Fruit fly (Drosophila melanogaster) whole organism, embryonic: ENCODE measurements around the gene eEF1alpha2.

Experiments
- Atf6 ChIP-seq: fragments of 200-800 bp; sonication (Bioruptor generic); IDR thresholded peaks from 2 replicates; pipeline ENCODE4 v1.3.6; 2022; ENCODE audit warnings: missing biosample characterization, missing genetic modification characterization
- Bdp1 ChIP-seq: fragments of 200-800 bp; sonication (Bioruptor generic); optimal IDR thresholded peaks from 3 replicates; lab custom pipeline; 2016; ENCODE audit warnings: missing biosample characterization, missing genetic modification characterization
- CG14710 ChIP-seq: fragments of 200-800 bp; sonication (Bioruptor generic); optimal IDR thresholded peaks from 3 replicates; lab custom pipeline; 2019; ENCODE audit warnings: missing biosample characterization, mild to moderate bottlenecking, missing genetic modification characterization, moderate library complexity
- CG15514 ChIP-seq: fragments of 200-800 bp; sonication (Bioruptor generic); optimal IDR thresholded peaks from 3 replicates; lab custom pipeline; 2017; ENCODE audit warnings: missing biosample characterization, missing genetic modification characterization, mild to moderate bottlenecking, moderate library complexity, missing genetic modification reagents
- CG1603 ChIP-seq: fragments of 200-800 bp; sonication (Bioruptor generic); optimal IDR thresholded peaks from 2 replicates; lab custom pipeline; 2019; ENCODE audit warnings: missing biosample characterization, mild to moderate bottlenecking, missing genetic modification characterization, moderate library complexity
- CG2116 ChIP-seq: fragments of 200-800 bp; sonication (Bioruptor generic); optimal IDR thresholded peaks from 3 replicates; lab custom pipeline; 2018; ENCODE audit warnings: missing biosample characterization, mild to moderate bottlenecking, missing genetic modification characterization
- CG2712 ChIP-seq: fragments of 200-800 bp; optimal IDR thresholded peaks from 3 replicates; lab custom pipeline; 2019; ENCODE audit warnings: missing biosample characterization, mild to moderate bottlenecking, missing genetic modification characterization, moderate library complexity
- CG3163 ChIP-seq: fragments of 200-800 bp; sonication (Bioruptor generic); optimal IDR thresholded peaks from 3 replicates; lab custom pipeline; 2016; ENCODE audit warnings: missing biosample characterization, missing genetic modification characterization
- CG34422 ChIP-seq: fragments of 200-800 bp; sonication (Bioruptor generic); IDR thresholded peaks from 3 replicates; pipeline ENCODE4 v1.3.6; 2022; ENCODE audit warnings: missing biosample characterization, missing genetic modification characterization
- CG9797 ChIP-seq: fragments of 200-800 bp; sonication (Bioruptor generic); optimal IDR thresholded peaks from 3 replicates; lab custom pipeline; 2018; ENCODE audit warnings: missing biosample characterization, mild to moderate bottlenecking, missing genetic modification characterization
- CG9876 ChIP-seq: fragments of 200-800 bp; sonication (Bioruptor generic); optimal IDR thresholded peaks from 2 replicates; lab custom pipeline; 2016; ENCODE audit warnings: missing biosample characterization, missing genetic modification characterization
- Dll ChIP-seq: fragments of 200-800 bp; sonication (Bioruptor generic); IDR thresholded peaks from 4 replicates; pipeline ENCODE4 v1.3.6; 2022; ENCODE audit warnings: missing biosample characterization, missing genetic modification characterization; ENCODE audit not compliant: partially characterized antibody
- Dp ChIP-seq: fragments of 200-800 bp; sonication (Bioruptor generic); optimal IDR thresholded peaks from 2 replicates; lab custom pipeline; 2018; ENCODE audit warnings: missing biosample characterization, mild to moderate bottlenecking, missing genetic modification characterization, moderate library complexity
- Dref ChIP-seq: fragments of 200-800 bp; sonication (Bioruptor generic); IDR thresholded peaks from 2 replicates; pipeline ENCODE4 v1.3.6; 2022; ENCODE audit warnings: missing biosample characterization, missing genetic modification characterization
- HLH4C ChIP-seq: fragments of 200-800 bp; sonication (Bioruptor generic); IDR thresholded peaks from 3 replicates; pipeline ENCODE4 v1.3.6; 2022; ENCODE audit warnings: missing biosample characterization, missing genetic modification characterization; ENCODE audit not compliant: partially characterized antibody
- HLHmδ ChIP-seq: fragments of 200-800 bp; sonication (Bioruptor generic); optimal IDR thresholded peaks from 2 replicates; lab custom pipeline; 2018; ENCODE audit warnings: missing biosample characterization, mild to moderate bottlenecking, missing genetic modification characterization, moderate library complexity
- MBD-R2 ChIP-seq: fragments of 200-800 bp; sonication (Bioruptor generic); IDR thresholded peaks from 2 replicates; pipeline ENCODE4 v1.3.6; 2022; ENCODE audit warnings: missing biosample characterization, missing genetic modification characterization
- MESR4 ChIP-seq: fragments of 200-800 bp; sonication (Bioruptor generic); optimal IDR thresholded peaks from 2 replicates; lab custom pipeline; 2018; ENCODE audit warnings: missing biosample characterization, mild to moderate bottlenecking, missing genetic modification characterization, moderate library complexity
- MTF-1 ChIP-seq: fragments of 200-800 bp; sonication (Bioruptor generic); optimal IDR thresholded peaks from 2 replicates; lab custom pipeline; 2018; ENCODE audit warnings: missing biosample characterization, mild to moderate bottlenecking, missing genetic modification characterization, borderline replicate concordance
- Med ChIP-seq: fragments of 200-800 bp; sonication (Bioruptor generic); peaks from one replicate; lab custom pipeline; 2016; ENCODE audit warnings: missing biosample characterization, missing genetic modification characterization, mild to moderate bottlenecking, inconsistent platforms, moderate library complexity
- NFAT ChIP-seq: fragments of 200-800 bp; sonication (Bioruptor generic); IDR thresholded peaks from 2 replicates; pipeline ENCODE4 v1.3.6; 2022; ENCODE audit warnings: missing biosample characterization, missing genetic modification characterization
- Poxn ChIP-seq: fragments of 200-800 bp; sonication (Bioruptor generic); IDR thresholded peaks from 2 replicates; pipeline ENCODE4 v1.3.6; 2022; ENCODE audit warnings: missing biosample characterization, missing genetic modification characterization
- Ptx1 ChIP-seq: fragments of 200-800 bp; sonication (Bioruptor generic); IDR thresholded peaks from 2 replicates; pipeline ENCODE4 v1.3.6; 2022; ENCODE audit warnings: missing biosample characterization, missing genetic modification characterization
- Six4 ChIP-seq: fragments of 200-800 bp; sonication (Bioruptor generic); optimal IDR thresholded peaks from 2 replicates; lab custom pipeline; 2016; ENCODE audit warnings: missing biosample characterization, missing genetic modification characterization
- Sry-δ ChIP-seq: fragments of 200-800 bp; sonication (Bioruptor generic); optimal IDR thresholded peaks from 2 replicates; lab custom pipeline; 2016; ENCODE audit warnings: missing biosample characterization, missing genetic modification characterization
- Stat92E ChIP-seq, 3 experiments: fragments of >200 bp in 2 of 3; fragments of 200-800 bp in 1 of 3; sonication (Bioruptor generic) in 1 of 3; optimal IDR thresholded peaks; 2 replicates each; lab custom pipeline; 2017 to 2019; ENCODE audit warnings: missing biosample characterization in 3 of 3, missing genetic modification characterization in 3 of 3, mild to moderate bottlenecking in 1 of 3, moderate library complexity in 1 of 3
- YL-1 ChIP-seq: fragments of 200-800 bp; sonication (Bioruptor generic); optimal IDR thresholded peaks from 3 replicates; lab custom pipeline; 2017; ENCODE audit warnings: missing biosample characterization, mild to moderate bottlenecking, missing genetic modification characterization
- al ChIP-seq: fragments of 200-800 bp; sonication (Bioruptor generic); IDR thresholded peaks from 2 replicates; pipeline ENCODE4 v1.3.6; 2022; ENCODE audit warnings: missing biosample characterization, missing genetic modification characterization
- amos ChIP-seq: fragments of 200-800 bp; sonication (Bioruptor generic); IDR thresholded peaks from 2 replicates; pipeline ENCODE4 v1.3.6; 2022; ENCODE audit warnings: missing biosample characterization, missing genetic modification characterization; ENCODE audit not compliant: partially characterized antibody
- chm ChIP-seq: fragments of 200-800 bp; sonication (Bioruptor generic); IDR thresholded peaks from 2 replicates; pipeline ENCODE4 v1.3.6; 2022; ENCODE audit warnings: missing biosample characterization, missing genetic modification characterization
- dmrt99B ChIP-seq: fragments of 200-800 bp; sonication (Bioruptor generic); optimal IDR thresholded peaks from 2 replicates; lab custom pipeline; 2018; ENCODE audit warnings: missing biosample characterization, mild to moderate bottlenecking, missing genetic modification characterization, moderate library complexity
- emc ChIP-seq: fragments of 200-800 bp; sonication (Bioruptor generic); optimal IDR thresholded peaks from 2 replicates; lab custom pipeline; 2016; ENCODE audit warnings: missing biosample characterization, missing genetic modification characterization
- ems ChIP-seq: fragments of 200-800 bp; sonication (Bioruptor generic); optimal IDR thresholded peaks from 3 replicates; lab custom pipeline; 2016; ENCODE audit warnings: missing biosample characterization, missing genetic modification characterization
- eyg ChIP-seq: fragments of 200-800 bp; sonication (Bioruptor generic); optimal IDR thresholded peaks from 3 replicates; lab custom pipeline; 2016; ENCODE audit warnings: missing biosample characterization, missing genetic modification characterization
- fd3F ChIP-seq: fragments of 200-800 bp; sonication (Bioruptor generic); optimal IDR thresholded peaks from 2 replicates; lab custom pipeline; 2018; ENCODE audit warnings: missing biosample characterization, mild to moderate bottlenecking, missing genetic modification characterization, moderate library complexity
- fru ChIP-seq: fragments of >200 bp; optimal IDR thresholded peaks from 2 replicates; lab custom pipeline; 2017
- gce ChIP-seq: fragments of 200-800 bp; sonication (Bioruptor generic); IDR thresholded peaks from 3 replicates; pipeline ENCODE4 v1.3.6; 2022; ENCODE audit warnings: missing biosample characterization, missing genetic modification characterization
- grau ChIP-seq: fragments of 200-800 bp; optimal IDR thresholded peaks from 3 replicates; lab custom pipeline; 2019; ENCODE audit warnings: missing biosample characterization, mild to moderate bottlenecking, missing genetic modification characterization, moderate library complexity
- her ChIP-seq: fragments of 200-800 bp; sonication (Bioruptor generic); optimal IDR thresholded peaks from 2 replicates; lab custom pipeline; 2016; ENCODE audit warnings: missing biosample characterization, missing genetic modification characterization
- kni ChIP-seq: fragments of 200-800 bp; sonication (Bioruptor generic); optimal IDR thresholded peaks from 3 replicates; lab custom pipeline; 2017; ENCODE audit warnings: mild to moderate bottlenecking, missing biosample characterization, missing genetic modification reagents, missing genetic modification characterization
- knrl ChIP-seq: fragments of 200-800 bp; sonication (Bioruptor generic); IDR thresholded peaks from 3 replicates; pipeline ENCODE4 v1.3.6; 2022; ENCODE audit warnings: missing biosample characterization, missing genetic modification characterization; ENCODE audit not compliant: partially characterized antibody
- nom ChIP-seq: fragments of 200-800 bp; sonication (Bioruptor generic); optimal IDR thresholded peaks from 2 replicates; lab custom pipeline; 2017; ENCODE audit warnings: missing biosample characterization, missing genetic modification characterization, mild to moderate bottlenecking, moderate library complexity, missing genetic modification reagents
- onecut ChIP-seq: fragments of 200-800 bp; sonication (Bioruptor generic); IDR thresholded peaks from 2 replicates; pipeline ENCODE4 v1.3.6; 2022; ENCODE audit warnings: missing biosample characterization, missing genetic modification characterization
- pzg ChIP-seq: fragments of 200-800 bp; sonication (Bioruptor generic); optimal IDR thresholded peaks from 3 replicates; lab custom pipeline; 2018; ENCODE audit warnings: missing biosample characterization, mild to moderate bottlenecking, missing genetic modification characterization, moderate library complexity
- ranshi ChIP-seq: fragments of 200-800 bp; sonication (Bioruptor generic); IDR thresholded peaks from 2 replicates; pipeline ENCODE4 v1.3.6; 2022; ENCODE audit warnings: missing biosample characterization, missing genetic modification characterization
- rib ChIP-seq: fragments of 200-800 bp; sonication (Bioruptor generic); IDR thresholded peaks from 2 replicates; pipeline ENCODE4 v1.3.6; 2022; ENCODE audit warnings: missing biosample characterization, missing genetic modification characterization
- row ChIP-seq: fragments of 200-800 bp; sonication (Bioruptor generic); IDR thresholded peaks from 3 replicates; pipeline ENCODE4 v1.3.6; 2022; ENCODE audit warnings: missing biosample characterization, missing genetic modification characterization
- tap ChIP-seq: fragments of 200-800 bp; optimal IDR thresholded peaks from 3 replicates; lab custom pipeline; 2019; ENCODE audit warnings: missing biosample characterization, mild to moderate bottlenecking, missing genetic modification characterization, moderate library complexity
- tgo ChIP-seq: fragments of 200-800 bp; sonication (Bioruptor generic); IDR thresholded peaks from 3 replicates; pipeline ENCODE4 v1.3.6; 2022; ENCODE audit warnings: missing biosample characterization, missing genetic modification characterization
- tna ChIP-seq: fragments of 200-800 bp; sonication (Bioruptor generic); IDR thresholded peaks from 2 replicates; pipeline ENCODE4 v1.3.6; 2022; ENCODE audit warnings: missing biosample characterization, missing genetic modification characterization; ENCODE audit not compliant: partially characterized antibody

Gene eEF1alpha2

DNA sequence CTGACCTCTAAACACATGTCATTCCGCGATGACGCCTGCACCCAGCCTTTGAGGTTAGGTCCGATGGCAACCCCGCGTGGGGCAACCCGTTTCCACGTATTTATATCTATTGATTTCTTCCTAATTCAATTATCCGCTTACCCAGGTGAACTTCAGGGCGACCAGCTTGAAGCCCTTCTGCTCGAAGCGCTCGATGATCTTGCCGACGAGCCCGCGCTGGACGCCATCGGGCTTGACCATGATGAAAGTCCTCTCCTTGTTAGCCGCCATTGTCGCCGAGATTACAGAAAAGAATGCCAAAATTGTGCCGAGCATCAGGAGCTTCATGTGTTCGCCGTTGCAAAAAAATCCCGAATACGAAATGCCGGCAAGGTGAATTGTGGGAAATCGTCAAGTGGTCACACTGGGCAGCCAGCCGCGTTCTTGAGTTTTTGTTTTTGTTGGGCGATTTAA lies 7.4 kb downstream of the eEF1alpha2 start, which contains the start of gene awd (continued):
- TF ChIP-seq pzg (GFP tag; lab: Kevin White, UChicago): peak; percentile 81
- peak; percentile 89 for TF ChIP-seq MESR4 (GFP tag; lab: Kevin White, UChicago)
- TF ChIP-seq ems (GFP tag; lab: Kevin White, UChicago): no peak
- peak; percentile 18 for TF ChIP-seq HLHmδ (GFP tag; lab: Kevin White, UChicago)
- no peak for TF ChIP-seq gce (GFP tag; lab: Robert Waterston, UW)
- no peak for TF ChIP-seq Atf6 (GFP tag; lab: Robert Waterston, UW)
- TF ChIP-seq grau: peak; percentile 11
- TF ChIP-seq onecut (GFP tag; lab: Robert Waterston, UW): peak; percentile 75
- TF ChIP-seq CG2712: peak; percentile 12
- TF ChIP-seq her (GFP tag; lab: Kevin White, UChicago): peak; percentile 77
- TF ChIP-seq nom (GFP tag; lab: Kevin White, UChicago): peak; percentile 68
- peak; percentile 37 for TF ChIP-seq CG2116 (GFP tag; lab: Kevin White, UChicago)
- peak; percentile 73 for TF ChIP-seq MBD-R2
- TF ChIP-seq tna (GFP tag; lab: Robert Waterston, UW): peak; percentile 15; the same call in 1 of the 2 replicates
- peak; percentile 26; the same call in 1 of the 4 replicates for TF ChIP-seq Dll (GFP tag; lab: Robert Waterston, UW)
- no peak for TF ChIP-seq chm (GFP tag; lab: Robert Waterston, UW)
- peak; percentile 59 for TF ChIP-seq YL-1 (GFP tag; lab: Kevin White, UChicago)
- TF ChIP-seq CG9797: peak; percentile 88
- no peak for TF ChIP-seq Six4 (GFP tag; lab: Kevin White, UChicago)
- no peak for TF ChIP-seq tap
- no peak for TF ChIP-seq Poxn (GFP tag; lab: Robert Waterston, UW)
- TF ChIP-seq knrl: 0 out of 3 replicates have a peak, but pooled peaks have one; percentile 18
- peak; percentile 90 for TF ChIP-seq rib (GFP tag; lab: Robert Waterston, UW)
- TF ChIP-seq CG3163 (GFP tag; lab: Kevin White, UChicago): peak; percentile 5
- TF ChIP-seq MTF-1: no peak
- peak; percentile 60 for TF ChIP-seq CG1603 (tag; lab: Kevin White, UChicago)
- peak; percentile 64; the same call in 1 of the 3 replicates for TF ChIP-seq CG34422 (GFP tag; lab: Robert Waterston, UW)
- no peak for TF ChIP-seq fru (lab: Kevin White, UChicago)
- TF ChIP-seq ranshi (GFP tag; lab: Robert Waterston, UW): no peak
- TF ChIP-seq CG9876 (GFP tag; lab: Kevin White, UChicago): no peak
- TF ChIP-seq amos: peak; percentile 25; the same call in 1 of the 2 replicates
- peak; percentile 24; the same call in 1 of the 3 replicates for TF ChIP-seq row (GFP tag; lab: Robert Waterston, UW)
- TF ChIP-seq Ptx1 (GFP tag; lab: Robert Waterston, UW): no peak
- peak; percentile 26 for TF ChIP-seq Sry-δ (GFP tag; lab: Kevin White, UChicago)
- TF ChIP-seq al (GFP tag; lab: Robert Waterston, UW): no peak
- TF ChIP-seq Med (GFP tag; lab: Kevin White, UChicago): peak; percentile 61
- TF ChIP-seq CG15514 (GFP tag; lab: Kevin White, UChicago): peak; percentile 85
- peak; percentile 68 for TF ChIP-seq Dp (GFP tag; lab: Kevin White, UChicago)
- TF ChIP-seq CG14710 (tag; lab: Kevin White, UChicago): peak; percentile 45
- TF ChIP-seq fd3F (GFP tag; lab: Kevin White, UChicago): no peak
- no peak for TF ChIP-seq Bdp1 (GFP tag; lab: Kevin White, UChicago)
- no peak for TF ChIP-seq tgo (GFP tag; lab: Robert Waterston, UW)
- TF ChIP-seq kni: no peak
- no peak for TF ChIP-seq emc (GFP tag; lab: Kevin White, UChicago)
- peak; percentile 14; the same call in 1 of the 2 replicates for TF ChIP-seq NFAT (GFP tag; lab: Robert Waterston, UW)
- TF ChIP-seq HLH4C (GFP tag; lab: Robert Waterston, UW): 0 out of 3 replicates have a peak, but pooled peaks have one; percentile 29
- no peak for TF ChIP-seq dmrt99B (tag; lab: Kevin White, UChicago)
- TF ChIP-seq eyg: no peak
- TF ChIP-seq Dref (GFP tag; lab: Robert Waterston, UW): peak; percentile 48
- peak in 1 of 3 experiments; percentile 5 for TF ChIP-seq Stat92E (GFP tag; optimal IDR thresholded peaks at IDR 0.05; lab: Kevin White, UChicago)
